Worm (Caenorhabditis elegans): ENCODE results near the gene unc-103.

Gene unc-103

DNA sequence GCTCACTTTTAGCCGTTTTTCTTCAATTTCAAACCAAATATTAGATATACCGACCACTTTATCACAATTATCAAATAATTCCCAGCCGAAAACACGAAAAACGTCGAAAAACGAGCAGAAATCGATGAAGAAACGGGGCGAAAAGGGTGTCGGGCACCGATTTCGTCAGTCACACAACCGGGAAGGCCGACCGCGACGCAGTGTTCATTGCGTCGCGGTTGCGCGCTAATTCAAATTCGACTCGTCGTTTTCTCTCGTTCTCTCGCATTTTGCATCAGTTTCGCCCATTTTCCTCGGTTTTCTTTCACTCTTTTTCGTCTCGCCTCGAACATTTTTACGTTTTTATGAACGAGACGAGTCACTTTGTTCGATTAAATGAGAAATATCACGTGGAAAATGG, 27.6 kb upstream of the unc-103 start (continued):
- peak in 1 of 2 experiments; percentile 40 for TF ChIP-seq unc-62 (GFP tag; optimal IDR thresholded peaks at IDR 0.05 in 1 of 2)
- no peak for TF ChIP-seq unc-62 (tag; optimal IDR thresholded peaks at IDR 0.05)
- TF ChIP-seq D1046.2 (GFP tag; IDR thresholded peaks at IDR 0.05), result no peak
- TF ChIP-seq ZK337.2 (GFP tag; IDR thresholded peaks at IDR 0.05), result no peak
- no peak for TF ChIP-seq nhr-111 (GFP tag; optimal IDR thresholded peaks at IDR 0.05)
- TF ChIP-seq ctbp-1 (GFP tag; IDR thresholded peaks at IDR 0.05), result no peak
- 0 out of 2 replicates have a peak, but pooled peaks have one; percentile 42 for TF ChIP-seq T26A8.4 (GFP tag; IDR thresholded peaks at IDR 0.05)
- no peak for TF ChIP-seq ceh-82 (tag; optimal IDR thresholded peaks at IDR 0.05)
- no peak for TF ChIP-seq tra-1 (GFP tag; IDR thresholded peaks at IDR 0.05)
- no peak for TF ChIP-seq snpc-1.2 (GFP tag; IDR thresholded peaks at IDR 0.05)
- TF ChIP-seq madf-5 (GFP tag; IDR thresholded peaks at IDR 0.05), result no peak
- TF ChIP-seq mxl-3 (GFP tag; optimal IDR thresholded peaks at IDR 0.05), result peak; percentile 29
- TF ChIP-seq duxl-1 (tag; optimal IDR thresholded peaks at IDR 0.05; ENCODE audit: poor library complexity), result no peak
- TF ChIP-seq hlh-11 (tag; optimal IDR thresholded peaks at IDR 0.05), result peak; percentile 70
- no peak for TF ChIP-seq saeg-2 (GFP tag; IDR thresholded peaks at IDR 0.05)
- no peak for TF ChIP-seq egl-27 (tag; optimal IDR thresholded peaks at IDR 0.05)
- TF ChIP-seq dpl-1 (GFP tag; optimal IDR thresholded peaks at IDR 0.05), result peak; percentile 87
- no peak for TF ChIP-seq madf-9 (GFP tag; conservative IDR thresholded peaks at IDR 0.05)
- no peak for TF ChIP-seq nhr-25 (tag; optimal IDR thresholded peaks at IDR 0.05; ENCODE audit: borderline replicate concordance, insufficient read depth)
- 0 out of 2 replicates have a peak, but pooled peaks have one; percentile 15 for TF ChIP-seq mdt-29 (GFP tag; IDR thresholded peaks at IDR 0.05)
- no peak for TF ChIP-seq Y105C5A.15 (GFP tag; IDR thresholded peaks at IDR 0.05)
- no peak for TF ChIP-seq ztf-11 (tag; optimal IDR thresholded peaks at IDR 0.05)
- TF ChIP-seq lim-7 (GFP tag; IDR thresholded peaks at IDR 0.05), result no peak
- no peak for TF ChIP-seq unc-130 (GFP tag; optimal IDR thresholded peaks at IDR 0.05)
- TF ChIP-seq zfp-2 (tag; optimal IDR thresholded peaks at IDR 0.05), result no peak
- no peak for TF ChIP-seq ZK546.5 (tag; optimal IDR thresholded peaks at IDR 0.05)
- no peak for TF ChIP-seq skn-1 (tag; optimal IDR thresholded peaks at IDR 0.05)
- TF ChIP-seq hlh-30 (tag; optimal IDR thresholded peaks at IDR 0.05; ENCODE audit: insufficient read depth), result peak; percentile 83
- TF ChIP-seq mep-1 (tag; optimal IDR thresholded peaks at IDR 0.05), result peak; percentile 70
- no peak for TF ChIP-seq vab-7 (GFP tag; IDR thresholded peaks at IDR 0.05)
- peak; percentile 59 for TF ChIP-seq dmd-6 (GFP tag; IDR thresholded peaks at IDR 0.05)
- no peak for TF ChIP-seq daf-16 (GFP tag; optimal IDR thresholded peaks at IDR 0.05)
- TF ChIP-seq daf-16 (tag; optimal IDR thresholded peaks at IDR 0.05), result peak; percentile 47
- TF ChIP-seq jun-1 (tag; optimal IDR thresholded peaks at IDR 0.05), result no peak
- no peak for TF ChIP-seq nhr-102 (tag; optimal IDR thresholded peaks at IDR 0.05)
- TF ChIP-seq spr-1 (tag; optimal IDR thresholded peaks at IDR 0.05), result no peak
- TF ChIP-seq zip-11 (GFP tag; IDR thresholded peaks at IDR 0.05), result no peak
- TF ChIP-seq cey-2 (tag; optimal IDR thresholded peaks at IDR 0.05; ENCODE audit: borderline replicate concordance, insufficient read depth), result no peak
- peak; percentile 75 for TF ChIP-seq nhr-77 (tag; optimal IDR thresholded peaks at IDR 0.05)
- TF ChIP-seq snpc-4 (tag; optimal IDR thresholded peaks at IDR 0.05), result no peak
- no peak for TF ChIP-seq nhr-48 (tag; optimal IDR thresholded peaks at IDR 0.05)
- TF ChIP-seq daf-19 (GFP tag; conservative IDR thresholded peaks at IDR 0.05), result no peak
- peak; percentile 62; the same call in 1 of the 2 replicates for TF ChIP-seq egl-43 (GFP tag; IDR thresholded peaks at IDR 0.05)
- TF ChIP-seq Y75B8A.6 (GFP tag; IDR thresholded peaks at IDR 0.05), result no peak
- TF ChIP-seq mxl-2 (GFP tag; conservative IDR thresholded peaks at IDR 0.05), result no peak
- peak; percentile 45 for TF ChIP-seq hmg-1.1 (GFP tag; IDR thresholded peaks at IDR 0.05)
- TF ChIP-seq dmd-9 (GFP tag; IDR thresholded peaks at IDR 0.05), result no peak
- TF ChIP-seq F10B5.3 (tag; optimal IDR thresholded peaks at IDR 0.05), result no peak

Measured in whole organism, L4 larva.